Worm (Caenorhabditis elegans): ENCODE data around the gene Y47D7A.9.

- no peak for TF ChIP-seq alr-1 (tag; optimal IDR thresholded peaks at IDR 0.05)
- TF ChIP-seq nhr-237 (tag; optimal IDR thresholded peaks at IDR 0.05), result no peak
- no peak for TF ChIP-seq gmeb-1 (tag; optimal IDR thresholded peaks at IDR 0.05)
These were observed 5.8 kb upstream of the Y47D7A.9 start, which contains the start of gene Y47D7A.12 for ce11 chrV:4429576-4429975.

All from whole organism, L2 larva.